Fruit fly (Drosophila melanogaster): ENCODE measurements around the gene p130CAS.

Gene p130CAS

DNA sequence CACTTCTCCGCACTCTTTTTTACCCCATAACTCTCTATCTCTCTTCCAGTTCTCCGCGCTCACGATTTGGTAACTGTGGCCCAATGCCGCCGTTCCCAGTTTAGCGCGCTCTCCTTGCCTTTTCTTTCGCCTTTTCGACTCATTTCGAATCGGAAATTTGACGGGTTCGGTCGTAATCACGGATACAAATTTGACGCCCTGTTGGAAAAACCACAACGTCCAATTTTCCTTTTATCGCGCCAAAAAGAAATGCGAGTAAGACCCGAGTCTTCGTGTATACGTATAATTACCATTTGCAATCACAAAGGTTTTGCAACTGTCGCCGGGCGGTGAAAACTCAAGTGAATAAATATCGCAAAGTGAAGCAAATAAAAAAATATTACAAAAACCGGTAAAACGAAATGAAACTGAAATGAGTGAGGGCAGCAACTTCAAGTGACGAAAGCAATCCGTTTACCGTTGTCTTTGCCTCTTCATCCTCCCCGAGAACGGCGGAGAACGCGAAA, 23.3 kb upstream of the p130CAS start, which contains the start of gene Pdk1 (continued):
- TF ChIP-seq CG16813 (GFP tag; IDR thresholded peaks at IDR 0.05; ENCODE audit: partially characterized antibody) (no peak; the same call in 2 of the 3 replicates), CG8281 (tag; optimal IDR thresholded peaks at IDR 0.05) (no peak), sens-2 (GFP tag; IDR thresholded peaks at IDR 0.05) (no peak; the same call in 1 of the 2 replicates), CG7271 (tag; optimal IDR thresholded peaks at IDR 0.05) (no peak), CG10654 (GFP tag; optimal IDR thresholded peaks at IDR 0.05) (no peak), onecut (GFP tag; IDR thresholded peaks at IDR 0.05) (peak; percentile 45; the same call in 1 of the 2 replicates), CG7928 (GFP tag; optimal IDR thresholded peaks at IDR 0.05) (no peak), B-H2 (GFP tag; optimal IDR thresholded peaks at IDR 0.05) (no peak), al (GFP tag; IDR thresholded peaks at IDR 0.05) (no peak), tll (GFP tag; optimal IDR thresholded peaks at IDR 0.05) (peak in 1 of 2 experiments; percentile 35), CG7556 (GFP tag; optimal IDR thresholded peaks at IDR 0.05) (no peak), CG14860 (GFP tag; IDR thresholded peaks at IDR 0.05; ENCODE audit: partially characterized antibody) (no peak), Trl (optimal IDR thresholded peaks at IDR 0.05) (peak; percentile 93 to 96), Trl (GFP tag; optimal IDR thresholded peaks at IDR 0.05) (peak; percentile 64), CG4707 (GFP tag; optimal IDR thresholded peaks at IDR 0.05) (peak; percentile 49), Doc3 (GFP tag; IDR thresholded peaks at IDR 0.05; ENCODE audit: partially characterized antibody) (no peak), Deaf1 (tag; optimal IDR thresholded peaks at IDR 0.05) (peak; percentile 86), CG8290 (GFP tag; optimal IDR thresholded peaks at IDR 0.05) (no peak), CG8290 (tag; optimal IDR thresholded peaks at IDR 0.05) (peak in 1 of 2 experiments; percentile 70), ham (GFP tag; IDR thresholded peaks at IDR 0.05) (no peak), slou (GFP tag; optimal IDR thresholded peaks at IDR 0.05) (no peak), pita (GFP tag; optimal IDR thresholded peaks at IDR 0.05) (no peak), Opbp (GFP tag; IDR thresholded peaks at IDR 0.05; ENCODE audit: partially characterized antibody) (peak; percentile 33; the same call in 1 of the 3 replicates), CrebB (tag; optimal IDR thresholded peaks at IDR 0.05) (no peak), Hsf (GFP tag; optimal IDR thresholded peaks at IDR 0.05) (no peak), fd64A (GFP tag; optimal IDR thresholded peaks at IDR 0.05) (no peak), ap (GFP tag; IDR thresholded peaks at IDR 0.05) (no peak), Fer2 (tag; optimal IDR thresholded peaks at IDR 0.05) (no peak), odd (GFP tag; optimal IDR thresholded peaks at IDR 0.05) (no peak), CG18476 (GFP tag; optimal IDR thresholded peaks at IDR 0.05) (no peak), tgo (GFP tag; IDR thresholded peaks at IDR 0.05) (no peak), tio (GFP tag; optimal IDR thresholded peaks at IDR 0.05) (no peak), CG15011 (GFP tag; optimal IDR thresholded peaks at IDR 0.05) (no peak), pan (optimal IDR thresholded peaks at IDR 0.05) (no peak), pan (GFP tag; optimal IDR thresholded peaks at IDR 0.05 in 1 of 2, IDR thresholded peaks at IDR 0.05 in 1 of 2) (peak in 1 of 2 experiments; percentile 46), Taf1 (GFP tag; IDR thresholded peaks at IDR 0.05) (no peak), CG8359 (GFP tag; optimal IDR thresholded peaks at IDR 0.05; ENCODE audit: borderline replicate concordance) (no peak), fru (optimal IDR thresholded peaks at IDR 0.05) (no peak), CG12219 (GFP tag; optimal IDR thresholded peaks at IDR 0.05) (no peak), Rfx (GFP tag; IDR thresholded peaks at IDR 0.05) (peak; percentile 10; the same call in 1 of the 2 replicates), sc (optimal IDR thresholded peaks at IDR 0.05) (no peak), sc (GFP tag; optimal IDR thresholded peaks at IDR 0.05) (no peak), sima (GFP tag; optimal IDR thresholded peaks at IDR 0.05) (no peak), Oaz (GFP tag; IDR thresholded peaks at IDR 0.05) (no peak), CG3847 (GFP tag; IDR thresholded peaks at IDR 0.05) (no peak), CG4424 (GFP tag; optimal IDR thresholded peaks at IDR 0.05) (no peak), CG8944 (GFP tag; optimal IDR thresholded peaks at IDR 0.05) (no peak), CG6689 (GFP tag; IDR thresholded peaks at IDR 0.05) (no peak), CG32767 (GFP tag; IDR thresholded peaks at IDR 0.05) (peak; percentile 59; the same call in 1 of the 2 replicates), CG8765 (GFP tag; IDR thresholded peaks at IDR 0.05) (no peak), CG12104 (GFP tag; optimal IDR thresholded peaks at IDR 0.05) (no peak), CG10431 (GFP tag; optimal IDR thresholded peaks at IDR 0.05) (peak; percentile 54)

Data from whole organism, embryonic.